Worm (Caenorhabditis elegans): ENCODE results near the gene npr-10.
A peak's percentile ranks its signal among the peaks of the same experiment; 100 is the strongest.

npr-10 gene

ce11 chrX:13046324-13046723 is 13.8 kb upstream of the npr-10 start (continued):
- TF ChIP-seq egrh-3 (GFP tag; IDR thresholded peaks at IDR 0.05) = peak; percentile 72
- peak; percentile 82; the same call in 1 of the 2 replicates for TF ChIP-seq bed-1 (GFP tag; IDR thresholded peaks at IDR 0.05)
- peak; percentile 80; the same call in 1 of the 2 replicates for TF ChIP-seq sea-2 (GFP tag; IDR thresholded peaks at IDR 0.05)
- peak; percentile 92; the same call in 1 of the 2 replicates for TF ChIP-seq cebp-2 (GFP tag; IDR thresholded peaks at IDR 0.05)
- TF ChIP-seq ceh-100 (GFP tag; IDR thresholded peaks at IDR 0.05) = peak; percentile 69
- peak; percentile 37 for TF ChIP-seq nhr-80 (tag; optimal IDR thresholded peaks at IDR 0.05)
- TF ChIP-seq hsf-1 (GFP tag; IDR thresholded peaks at IDR 0.05) = peak; percentile 62; the same call in 1 of the 2 replicates
- peak; percentile 100 for TF ChIP-seq tbp1 (GFP tag; optimal IDR thresholded peaks at IDR 0.05)
- TF ChIP-seq Y79H2A.3 (GFP tag; conservative IDR thresholded peaks at IDR 0.05) = peak; percentile 79
- peak; percentile 23; the same call in 1 of the 2 replicates for TF ChIP-seq madf-8 (GFP tag; conservative IDR thresholded peaks at IDR 0.05)
- peak; percentile 84 for TF ChIP-seq snpc-1.3 (tag; optimal IDR thresholded peaks at IDR 0.05; ENCODE audit: insufficient read depth)
- TF ChIP-seq madf-3 (GFP tag; IDR thresholded peaks at IDR 0.05) = 0 out of 2 replicates have a peak, but pooled peaks have one; percentile 62
- TF ChIP-seq K11D2.4 (GFP tag; IDR thresholded peaks at IDR 0.05) = peak; percentile 88
- TF ChIP-seq aptf-2 (GFP tag; conservative IDR thresholded peaks at IDR 0.05) = 0 out of 2 replicates have a peak, but pooled peaks have one; percentile 41
- 0 out of 2 replicates have a peak, but pooled peaks have one; percentile 86 for TF ChIP-seq aptf-3 (GFP tag; IDR thresholded peaks at IDR 0.05)
- peak; percentile 55 for TF ChIP-seq unc-130 (GFP tag; optimal IDR thresholded peaks at IDR 0.05)
- peak; percentile 68 for TF ChIP-seq ets-4 (GFP tag; optimal IDR thresholded peaks at IDR 0.05)
- peak; percentile 85 for TF ChIP-seq snpc-4 (GFP tag; optimal IDR thresholded peaks at IDR 0.05)
- peak in 3 of 4 experiments; percentile 77 to 83 (median 82) for TF ChIP-seq snpc-4 (tag; optimal IDR thresholded peaks at IDR 0.05)
- peak; percentile 82 for TF ChIP-seq akir-1 (GFP tag; optimal IDR thresholded peaks at IDR 0.05)
- peak; percentile 48 for TF ChIP-seq mes-4 (tag; optimal IDR thresholded peaks at IDR 0.05)
- peak; percentile 38 for TF ChIP-seq snpc-1.1 (tag; optimal IDR thresholded peaks at IDR 0.05; ENCODE audit: insufficient read depth)
- TF ChIP-seq ztf-22 (GFP tag; optimal IDR thresholded peaks at IDR 0.05) = peak; percentile 46
- peak; percentile 68 for TF ChIP-seq F22D6.2 (tag; optimal IDR thresholded peaks at IDR 0.05)
- TF ChIP-seq madf-10 (tag; optimal IDR thresholded peaks at IDR 0.05) = peak; percentile 87

- no peak for TF ChIP-seq hmg-20 (GFP tag; IDR thresholded peaks at IDR 0.05)
- TF ChIP-seq mxl-1 (tag; optimal IDR thresholded peaks at IDR 0.05) = no peak
- no peak for TF ChIP-seq unc-130 (GFP tag; optimal IDR thresholded peaks at IDR 0.05)
- no peak for TF ChIP-seq mcd-1 (GFP tag; IDR thresholded peaks at IDR 0.05)
- no peak for TF ChIP-seq T07F8.4 (tag; optimal IDR thresholded peaks at IDR 0.05)
- TF ChIP-seq akir-1 (GFP tag; optimal IDR thresholded peaks at IDR 0.05) = no peak
- no peak for TF ChIP-seq ztf-18 (tag; optimal IDR thresholded peaks at IDR 0.05)
- TF ChIP-seq ztf-26 (tag; optimal IDR thresholded peaks at IDR 0.05) = no peak
- no peak for TF ChIP-seq egl-18 (GFP tag; IDR thresholded peaks at IDR 0.05)
- no peak for TF ChIP-seq zim-3 (tag; optimal IDR thresholded peaks at IDR 0.05)
- TF ChIP-seq ccch-3 (GFP tag; optimal IDR thresholded peaks at IDR 0.05) = no peak
- TF ChIP-seq F55B11.4 (tag; optimal IDR thresholded peaks at IDR 0.05; ENCODE audit: borderline replicate concordance, insufficient read depth) = no peak
- TF ChIP-seq C06A6.2 (GFP tag; conservative IDR thresholded peaks at IDR 0.05) = no peak
- no peak for TF ChIP-seq ceh-79 (tag; optimal IDR thresholded peaks at IDR 0.05)
- TF ChIP-seq mel-28 (tag; optimal IDR thresholded peaks at IDR 0.05; ENCODE audit: borderline replicate concordance) = no peak
- no peak for TF ChIP-seq nhr-179 (tag; optimal IDR thresholded peaks at IDR 0.05)
- TF ChIP-seq dpl-1 (GFP tag; optimal IDR thresholded peaks at IDR 0.05) = no peak
- TF ChIP-seq C17E4.6 (GFP tag; IDR thresholded peaks at IDR 0.05) = no peak
Measured at ce11 chrX:13041830-13042229, 9.3 kb upstream of the npr-10 start.
